Worm (Caenorhabditis elegans) whole organism, midembryonic: ENCODE measurements around the gene K01H12.4.

Experiments
- flt-1 ChIP-seq: fragments of 200-800 bp; sonication (Bioruptor generic); IDR thresholded peaks from 2 replicates; pipeline ENCODE4 v1.3.6; 2022; ENCODE audit warnings: missing genetic modification characterization, missing compliant biosample characterization
- med-1 ChIP-seq: sonication (generic microtip); optimal IDR thresholded peaks from 2 replicates; lab custom pipeline; 2017; ENCODE audit warnings: missing genetic modification characterization, mild to moderate bottlenecking, missing compliant biosample characterization, antibody characterized with exemption, missing genetic modification reagents; ENCODE audit not compliant: insufficient read depth
- ref-1 ChIP-seq: fragments of 200-800 bp; sonication (Bioruptor generic); conservative IDR thresholded peaks from 2 replicates; pipeline ENCODE4 v1.3.6; 2022; ENCODE audit warnings: missing genetic modification reagents, missing genetic modification characterization, missing compliant biosample characterization
- ztf-29 ChIP-seq: fragments of 200-800 bp; sonication (Bioruptor generic); IDR thresholded peaks from 2 replicates; pipeline ENCODE4 v1.3.6; 2022; ENCODE audit warnings: missing genetic modification reagents, missing genetic modification characterization, missing compliant biosample characterization

DNA sequence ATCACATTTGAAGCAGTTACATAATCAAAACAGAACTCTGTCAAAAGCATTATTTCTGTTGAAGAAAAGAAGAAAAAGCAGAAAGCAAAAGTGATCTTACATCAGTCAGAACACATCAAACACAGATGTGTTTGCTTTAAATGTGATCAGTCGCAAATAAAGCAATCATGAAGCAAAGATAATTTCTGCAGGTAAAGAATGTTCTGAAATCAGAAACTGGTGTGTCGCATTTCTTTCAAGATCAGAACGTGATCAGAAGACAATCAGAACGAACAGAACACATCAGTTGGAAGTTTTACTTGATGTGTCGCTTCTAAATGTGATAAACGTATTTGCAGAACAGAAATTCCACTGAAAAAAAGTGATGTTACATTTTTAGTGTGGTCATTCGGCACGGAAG is 13.8 kb upstream of the K01H12.4 start:
- TF ChIP-seq ref-1 (GFP tag; lab: Robert Waterston, UW), result no peak
- TF ChIP-seq med-1 (GFP tag; lab: Kevin White, UChicago), result no peak
- TF ChIP-seq ztf-29 (GFP tag; lab: Robert Waterston, UW), result no peak
- no peak for TF ChIP-seq flt-1 (GFP tag; lab: Robert Waterston, UW)
